Fruit fly (Drosophila melanogaster) whole organism, adult: ENCODE results near the gene CG13694.

ENCODE experiments used
- CG11617 ChIP-seq: fragments of 200-800 bp; sonication (Bioruptor generic); optimal IDR thresholded peaks from 2 replicates; lab custom pipeline; 2017; ENCODE audit warnings: mild to moderate bottlenecking, missing biosample characterization, missing genetic modification reagents, missing genetic modification characterization
- CG12768 ChIP-seq: fragments of 200-800 bp; sonication (Bioruptor generic); optimal IDR thresholded peaks from 2 replicates; lab custom pipeline; 2017; ENCODE audit warnings: missing biosample characterization, missing genetic modification characterization, mild to moderate bottlenecking, moderate library complexity, missing genetic modification reagents
- CG14711 ChIP-seq: fragments of 200-800 bp; sonication (Bioruptor generic); optimal IDR thresholded peaks from 2 replicates; lab custom pipeline; 2018; ENCODE audit warnings: missing biosample characterization, mild to moderate bottlenecking, missing genetic modification characterization, moderate library complexity
- CG1620 ChIP-seq: fragments of 200-800 bp; sonication (Bioruptor generic); optimal IDR thresholded peaks from 2 replicates; lab custom pipeline; 2016; ENCODE audit warnings: missing biosample characterization, missing genetic modification characterization
- CG33017 ChIP-seq: fragments of 200-800 bp; sonication (Bioruptor generic); optimal IDR thresholded peaks from 2 replicates; lab custom pipeline; 2018; ENCODE audit warnings: missing biosample characterization, mild to moderate bottlenecking, missing genetic modification characterization, moderate library complexity
- CG5204 ChIP-seq: fragments of 200-800 bp; sonication (Bioruptor generic); optimal IDR thresholded peaks from 2 replicates; lab custom pipeline; 2016; ENCODE audit warnings: missing biosample characterization, missing genetic modification characterization
- CG7045 ChIP-seq: fragments of 200-800 bp; sonication (Bioruptor generic); optimal IDR thresholded peaks from 2 replicates; lab custom pipeline; 2017; ENCODE audit warnings: missing biosample characterization, mild to moderate bottlenecking, missing genetic modification characterization
- CG7101 ChIP-seq: fragments of 200-800 bp; sonication (Bioruptor generic); optimal IDR thresholded peaks from 2 replicates; lab custom pipeline; 2018; ENCODE audit warnings: missing biosample characterization, mild to moderate bottlenecking, missing genetic modification characterization, moderate library complexity
- Clk ChIP-seq: fragments of 200-800 bp; sonication (Bioruptor generic); optimal IDR thresholded peaks from 2 replicates; lab custom pipeline; 2017; ENCODE audit warnings: missing biosample characterization, missing genetic modification characterization
- Crg-1 ChIP-seq: fragments of 200-800 bp; sonication (Bioruptor generic); optimal IDR thresholded peaks from 2 replicates; lab custom pipeline; 2016; ENCODE audit warnings: missing biosample characterization, missing genetic modification characterization
- Hr96 ChIP-seq: fragments of 200-800 bp; sonication (Bioruptor generic); optimal IDR thresholded peaks from 2 replicates; lab custom pipeline; 2016; ENCODE audit warnings: missing biosample characterization, missing genetic modification characterization
- Mnt ChIP-seq: fragments of 200-800 bp; sonication (Bioruptor generic); optimal IDR thresholded peaks from 2 replicates; lab custom pipeline; 2016; ENCODE audit warnings: missing biosample characterization, mild to moderate bottlenecking, missing genetic modification characterization
- bab1 ChIP-seq: fragments of 200-800 bp; sonication (Bioruptor generic); optimal IDR thresholded peaks from 3 replicates; lab custom pipeline; 2019; ENCODE audit warnings: missing biosample characterization, mild to moderate bottlenecking, missing genetic modification characterization, moderate library complexity
- cic ChIP-seq: fragments of 200-800 bp; sonication (Bioruptor generic); optimal IDR thresholded peaks from 2 replicates; lab custom pipeline; 2017; ENCODE audit warnings: missing biosample characterization, mild to moderate bottlenecking, missing genetic modification characterization, moderate library complexity
- cnc ChIP-seq, 2 experiments: fragments of >200 bp; optimal IDR thresholded peaks; 2 replicates each; lab custom pipeline; 2017
- kay ChIP-seq: fragments of 200-800 bp; sonication (Bioruptor generic); peaks from one replicate; lab custom pipeline; 2016; ENCODE audit warnings: missing biosample characterization, missing genetic modification characterization, borderline replicate concordance
- ovo ChIP-seq: fragments of 200-800 bp; sonication (Bioruptor generic); optimal IDR thresholded peaks from 2 replicates; lab custom pipeline; 2016; ENCODE audit warnings: missing biosample characterization, missing genetic modification characterization
- pad ChIP-seq: fragments of 200-800 bp; sonication (Bioruptor generic); optimal IDR thresholded peaks from 3 replicates; lab custom pipeline; 2017; ENCODE audit warnings: missing biosample characterization, missing genetic modification characterization, mild to moderate bottlenecking, moderate library complexity, missing genetic modification reagents
- tj ChIP-seq: fragments of 200-800 bp; sonication (Bioruptor generic); optimal IDR thresholded peaks from 3 replicates; lab custom pipeline; 2017; ENCODE audit warnings: missing biosample characterization, mild to moderate bottlenecking, missing genetic modification characterization, moderate library complexity
- toe ChIP-seq: fragments of 200-800 bp; sonication (Bioruptor generic); optimal IDR thresholded peaks from 2 replicates; lab custom pipeline; 2016; ENCODE audit warnings: missing biosample characterization, missing genetic modification characterization

The CG13694 gene

dm6 chr2L:143088-143487 is 26.8 kb upstream of the CG13694 start, which contains the start of the genes CG31974 and CG11454:
TSS of gene CG31974 (minus strand) at chr2L:143091.
TSS of gene CG11454 (plus strand) at chr2L:143323.
- TF ChIP-seq bab1 (peak; percentile 9), Mnt (GFP tag; lab: Kevin White, UChicago) (peak; percentile 1), CG5204 (GFP tag; lab: Kevin White, UChicago) (no peak), cic (GFP tag; lab: Kevin White, UChicago) (peak; percentile 40)

dm6 chr2L:140849-141248 is 24.6 kb upstream of the CG13694 start, which contains the start of the genes CG31975 and ovm:
TSS of gene CG31975 (minus strand) at chr2L:140992.
TSS of gene ovm (minus strand) at chr2L:140992.
- no peak for TF ChIP-seq CG11617 (GFP tag; lab: Kevin White, UChicago)
- no peak for TF ChIP-seq CG33017 (tag; lab: Kevin White, UChicago)
- no peak for TF ChIP-seq bab1
- no peak for TF ChIP-seq Crg-1 (GFP tag; lab: Kevin White, UChicago)
- TF ChIP-seq tj (GFP tag; lab: Kevin White, UChicago) = no peak
- peak in 1 of 2 experiments; percentile 68 for TF ChIP-seq cnc (optimal IDR thresholded peaks at IDR 0.05; lab: Kevin White, UChicago)
- no peak for TF ChIP-seq cic (GFP tag; lab: Kevin White, UChicago)
- peak; percentile 1 for TF ChIP-seq kay
- no peak for TF ChIP-seq Clk (GFP tag; lab: Kevin White, UChicago)
- peak; percentile 26 for TF ChIP-seq Mnt (GFP tag; lab: Kevin White, UChicago)

- TF ChIP-seq cic (GFP tag; lab: Kevin White, UChicago) (peak; percentile 37), toe (GFP tag; lab: Kevin White, UChicago) (no peak), CG12768 (peak; percentile 27)
These were observed 23.3 kb upstream of the CG13694 start for dm6 chr2L:139610-140009.

dm6 chr2L:138063-138462 is 21.8 kb upstream of the CG13694 start:
- TF ChIP-seq cnc (optimal IDR thresholded peaks at IDR 0.05; lab: Kevin White, UChicago) (no peak), cic (GFP tag; lab: Kevin White, UChicago) (no peak), kay (no peak), CG5204 (GFP tag; lab: Kevin White, UChicago) (no peak), bab1 (no peak), CG7045 (GFP tag; lab: Kevin White, UChicago) (no peak), CG33017 (tag; lab: Kevin White, UChicago) (no peak), ovo (GFP tag; lab: Kevin White, UChicago) (no peak), CG1620 (GFP tag; lab: Kevin White, UChicago) (no peak), CG11617 (GFP tag; lab: Kevin White, UChicago) (no peak), CG12768 (no peak), Mnt (GFP tag; lab: Kevin White, UChicago) (no peak), Crg-1 (GFP tag; lab: Kevin White, UChicago) (no peak), pad (no peak), Hr96 (no peak), Clk (GFP tag; lab: Kevin White, UChicago) (no peak), CG7101 (tag; lab: Kevin White, UChicago) (no peak), CG14711 (tag; lab: Kevin White, UChicago) (no peak), toe (GFP tag; lab: Kevin White, UChicago) (no peak)

- TF ChIP-seq pad (no peak), kay (peak; percentile 84), CG33017 (tag; lab: Kevin White, UChicago) (no peak), tj (GFP tag; lab: Kevin White, UChicago) (no peak), Clk (GFP tag; lab: Kevin White, UChicago) (no peak), CG12768 (peak; percentile 11), cic (GFP tag; lab: Kevin White, UChicago) (peak; percentile 53)
These were observed 20.7 kb upstream of the CG13694 start for dm6 chr2L:136747-137709.

- TF ChIP-seq pad = no peak
- TF ChIP-seq Crg-1 (GFP tag; lab: Kevin White, UChicago) = no peak
- no peak for TF ChIP-seq kay
- no peak for TF ChIP-seq CG7045 (GFP tag; lab: Kevin White, UChicago)
- TF ChIP-seq Hr96 = no peak
- TF ChIP-seq CG11617 (GFP tag; lab: Kevin White, UChicago) = no peak
- TF ChIP-seq CG1620 (GFP tag; lab: Kevin White, UChicago) = no peak
- no peak for TF ChIP-seq CG14711 (tag; lab: Kevin White, UChicago)
- no peak for TF ChIP-seq tj (GFP tag; lab: Kevin White, UChicago)
- no peak for TF ChIP-seq CG7101 (tag; lab: Kevin White, UChicago)
- TF ChIP-seq toe (GFP tag; lab: Kevin White, UChicago) = no peak
- TF ChIP-seq cnc (optimal IDR thresholded peaks at IDR 0.05; lab: Kevin White, UChicago) = no peak
- no peak for TF ChIP-seq CG33017 (tag; lab: Kevin White, UChicago)
- TF ChIP-seq CG12768 = no peak
- no peak for TF ChIP-seq ovo (GFP tag; lab: Kevin White, UChicago)
- no peak for TF ChIP-seq Mnt (GFP tag; lab: Kevin White, UChicago)
These were observed 19.8 kb upstream of the CG13694 start for dm6 chr2L:136131-136426.
